Worm (Caenorhabditis elegans): ENCODE measurements around the gene C17C3.24.

DNA sequence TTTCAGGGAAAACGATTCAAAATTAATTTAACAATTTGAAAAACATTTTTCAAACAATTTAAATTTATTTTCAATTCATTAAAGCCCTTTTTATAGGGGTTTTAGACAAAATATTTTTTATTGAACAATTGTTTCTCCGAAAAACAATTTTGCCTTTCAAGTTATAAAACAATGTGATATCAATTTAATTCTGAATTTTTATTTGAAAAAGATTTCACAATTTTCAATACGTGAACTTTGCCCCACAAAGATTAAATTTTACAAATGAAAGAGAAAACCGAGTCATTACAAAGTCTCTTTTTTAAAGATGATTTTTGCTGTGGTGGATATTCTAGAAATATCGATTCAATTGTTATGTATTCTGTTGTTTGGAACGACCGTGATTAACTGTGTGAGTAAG is 22.7 kb downstream of the C17C3.24 start, which contains the start of gene ZK177.2:
- TF ChIP-seq unc-55 (GFP tag; optimal IDR thresholded peaks at IDR 0.05) (no peak), lin-11 (tag; optimal IDR thresholded peaks at IDR 0.05) (no peak), lsy-2 (tag; optimal IDR thresholded peaks at IDR 0.05) (no peak), nhr-25 (tag; optimal IDR thresholded peaks at IDR 0.05) (no peak), ZK546.5 (tag; optimal IDR thresholded peaks at IDR 0.05) (no peak), nhr-77 (tag; optimal IDR thresholded peaks at IDR 0.05) (no peak), ztf-4 (tag; optimal IDR thresholded peaks at IDR 0.05) (no peak), zag-1 (tag; optimal IDR thresholded peaks at IDR 0.05) (no peak), skn-1 (tag; optimal IDR thresholded peaks at IDR 0.05) (no peak)

All from whole organism, L2 larva.